Fruit fly (Drosophila melanogaster) whole organism: ENCODE results near the gene Kots.

Source experiments
- CG8478 ChIP-seq: fragments of >200 bp; optimal IDR thresholded peaks from 2 replicates; lab custom pipeline; 2018; ENCODE audit warnings: inconsistent platforms
- Dll ChIP-seq: fragments of >200 bp; optimal IDR thresholded peaks from 2 replicates; lab custom pipeline; 2017
- EcR ChIP-seq, 2 experiments: fragments of >200 bp; optimal IDR thresholded peaks; 2 replicates each; lab custom pipeline; 2017; ENCODE audit warnings: missing biosample characterization in 2 of 2, missing genetic modification characterization in 2 of 2, missing genetic modification reagents in 2 of 2
- pan ChIP-seq: fragments of >200 bp; optimal IDR thresholded peaks from 2 replicates; lab custom pipeline; 2017
- psq ChIP-seq: fragments of >200 bp; optimal IDR thresholded peaks from 2 replicates; lab custom pipeline; 2017

DNA sequence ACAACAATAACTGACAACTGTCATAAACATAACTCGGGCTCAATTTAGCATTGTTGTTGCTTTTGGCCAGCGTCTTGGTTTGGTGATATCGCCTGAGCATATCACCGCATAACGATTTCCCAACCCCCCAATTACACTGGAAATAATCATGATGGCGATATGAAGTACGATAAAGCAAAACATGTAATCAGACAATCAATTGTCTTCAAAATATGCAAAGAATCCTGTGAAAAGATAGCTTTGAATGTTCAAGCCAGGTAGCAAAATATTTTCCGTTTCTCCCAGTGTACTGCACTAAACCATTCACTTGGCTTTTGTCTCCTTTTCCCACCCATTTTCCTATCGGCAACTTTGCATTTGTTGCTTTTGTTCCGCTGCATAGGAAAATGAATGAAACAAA, 35.6 kb upstream of the Kots start:
- TF ChIP-seq psq (lab: Kevin White, UChicago) = no peak
- no peak for TF ChIP-seq Dll
- no peak for TF ChIP-seq EcR (GFP tag; optimal IDR thresholded peaks at IDR 0.05; lab: Kevin White, UChicago)
- no peak for TF ChIP-seq pan (lab: Kevin White, UChicago)
- no peak for TF ChIP-seq CG8478
